Fruit fly (Drosophila melanogaster) whole organism, embryonic: ENCODE measurements around the gene Blos4.

Experiments used
- Bteb2 ChIP-seq: fragments of 200-800 bp; sonication (Bioruptor generic); optimal IDR thresholded peaks from 2 replicates; lab custom pipeline; 2016; ENCODE audit warnings: missing biosample characterization, missing genetic modification characterization
- CG12219 ChIP-seq: fragments of 200-800 bp; sonication (Bioruptor generic); optimal IDR thresholded peaks from 3 replicates; lab custom pipeline; 2018; ENCODE audit warnings: missing biosample characterization, mild to moderate bottlenecking, missing genetic modification characterization
- CG15011 ChIP-seq: fragments of 200-800 bp; sonication (Bioruptor generic); optimal IDR thresholded peaks from 3 replicates; lab custom pipeline; 2018; ENCODE audit warnings: missing biosample characterization, mild to moderate bottlenecking, missing genetic modification characterization
- CG1603 ChIP-seq: fragments of 200-800 bp; sonication (Bioruptor generic); optimal IDR thresholded peaks from 2 replicates; lab custom pipeline; 2019; ENCODE audit warnings: missing biosample characterization, mild to moderate bottlenecking, missing genetic modification characterization, moderate library complexity
- CG2129 ChIP-seq: fragments of 200-800 bp; sonication (Bioruptor generic); IDR thresholded peaks from 2 replicates; pipeline ENCODE4 v1.3.6; 2022; ENCODE audit warnings: missing biosample characterization, missing genetic modification characterization; ENCODE audit not compliant: partially characterized antibody
- CG3838 ChIP-seq: fragments of 200-800 bp; sonication (Bioruptor generic); optimal IDR thresholded peaks from 3 replicates; lab custom pipeline; 2016; ENCODE audit warnings: missing biosample characterization, missing genetic modification characterization
- CG4328 ChIP-seq: fragments of 200-800 bp; sonication (Bioruptor generic); optimal IDR thresholded peaks from 3 replicates; lab custom pipeline; 2017; ENCODE audit warnings: missing biosample characterization, missing genetic modification reagents, missing genetic modification characterization
- CG43689 ChIP-seq: fragments of 200-800 bp; sonication (Bioruptor generic); IDR thresholded peaks from 2 replicates; pipeline ENCODE4 v1.3.6; 2022; ENCODE audit warnings: missing biosample characterization, missing genetic modification characterization
- CG4617 ChIP-seq: fragments of 200-800 bp; sonication (Bioruptor generic); optimal IDR thresholded peaks from 3 replicates; lab custom pipeline; 2016; ENCODE audit warnings: missing biosample characterization, missing genetic modification characterization, borderline replicate concordance
- CG4854 ChIP-seq: fragments of 200-800 bp; sonication (Bioruptor generic); optimal IDR thresholded peaks from 2 replicates; lab custom pipeline; 2016; ENCODE audit warnings: missing biosample characterization, missing genetic modification characterization, inconsistent platforms
- CG6272 ChIP-seq: fragments of 200-800 bp; sonication (Bioruptor generic); IDR thresholded peaks from 2 replicates; pipeline ENCODE4 v1.3.6; 2022; ENCODE audit warnings: missing biosample characterization, missing genetic modification characterization
- CG6791 ChIP-seq: fragments of 200-800 bp; sonication (Bioruptor generic); IDR thresholded peaks from 3 replicates; pipeline ENCODE4 v1.3.6; 2022; ENCODE audit warnings: missing biosample characterization, missing genetic modification characterization; ENCODE audit not compliant: partially characterized antibody
- CG7839 ChIP-seq: fragments of 200-800 bp; sonication (Bioruptor generic); optimal IDR thresholded peaks from 3 replicates; lab custom pipeline; 2018; ENCODE audit warnings: missing biosample characterization, mild to moderate bottlenecking, missing genetic modification characterization, moderate library complexity
- CG8290 ChIP-seq, 3 experiments: fragments of 200-800 bp; sonication (Bioruptor generic); optimal IDR thresholded peaks; 2 replicates each; lab custom pipeline; 2016 to 2019; ENCODE audit warnings: missing biosample characterization in 3 of 3, missing genetic modification characterization in 3 of 3, mild to moderate bottlenecking in 2 of 3, moderate library complexity in 1 of 3
- CG8944 ChIP-seq: fragments of 200-800 bp; sonication (Bioruptor generic); optimal IDR thresholded peaks from 3 replicates; lab custom pipeline; 2016; ENCODE audit warnings: missing biosample characterization, missing genetic modification characterization
- CTCF ChIP-seq: fragments of 200-800 bp; sonication (Bioruptor generic); optimal IDR thresholded peaks from 2 replicates; lab custom pipeline; 2017; ENCODE audit warnings: missing biosample characterization, mild to moderate bottlenecking, missing genetic modification characterization, moderate library complexity
- CrebB ChIP-seq: fragments of 200-800 bp; sonication (Bioruptor generic); optimal IDR thresholded peaks from 3 replicates; lab custom pipeline; 2018; ENCODE audit warnings: missing biosample characterization, mild to moderate bottlenecking, missing genetic modification characterization
- D19B ChIP-seq: fragments of 200-800 bp; sonication (Bioruptor generic); optimal IDR thresholded peaks from 2 replicates; lab custom pipeline; 2017; ENCODE audit warnings: missing biosample characterization, mild to moderate bottlenecking, missing genetic modification characterization
- Dip3 ChIP-seq: fragments of 200-800 bp; sonication (Bioruptor generic); optimal IDR thresholded peaks from 3 replicates; lab custom pipeline; 2016; ENCODE audit warnings: missing biosample characterization, missing genetic modification characterization
- E2f1 ChIP-seq: fragments of 200-800 bp; sonication (Bioruptor generic); IDR thresholded peaks from 2 replicates; pipeline ENCODE4 v1.3.6; 2022; ENCODE audit warnings: missing biosample characterization, missing genetic modification characterization
- Eip74EF ChIP-seq, 2 experiments: fragments of 200-800 bp in 1 of 2; fragments of >200 bp in 1 of 2; sonication (Bioruptor generic) in 1 of 2; optimal IDR thresholded peaks; 2 replicates each; lab custom pipeline; 2017 to 2019; ENCODE audit warnings: missing biosample characterization in 2 of 2, missing genetic modification characterization in 2 of 2, mild to moderate bottlenecking in 1 of 2, moderate library complexity in 1 of 2
- H15 ChIP-seq: fragments of 200-800 bp; sonication (Bioruptor generic); IDR thresholded peaks from 3 replicates; pipeline ENCODE4 v1.3.6; 2022; ENCODE audit warnings: missing biosample characterization, missing genetic modification characterization
- HHEX ChIP-seq: fragments of 200-800 bp; sonication (Bioruptor generic); optimal IDR thresholded peaks from 3 replicates; lab custom pipeline; 2017; ENCODE audit warnings: missing biosample characterization, mild to moderate bottlenecking, missing genetic modification characterization, missing genetic modification reagents
- HLH3B ChIP-seq: fragments of 200-800 bp; sonication (Bioruptor generic); IDR thresholded peaks from 2 replicates; pipeline ENCODE4 v1.3.6; 2022; ENCODE audit warnings: missing biosample characterization, missing genetic modification characterization
- HmgD ChIP-seq: fragments of 200-800 bp; sonication (Bioruptor generic); optimal IDR thresholded peaks from 3 replicates; lab custom pipeline; 2016; ENCODE audit warnings: missing biosample characterization, missing genetic modification characterization
- Hr39 ChIP-seq: fragments of >200 bp; optimal IDR thresholded peaks from 2 replicates; lab custom pipeline; 2017
- Lhr ChIP-seq: fragments of 200-800 bp; sonication (Bioruptor generic); optimal IDR thresholded peaks from 3 replicates; lab custom pipeline; 2017; ENCODE audit warnings: mild to moderate bottlenecking, missing biosample characterization, missing genetic modification reagents, missing genetic modification characterization
- Optix ChIP-seq: fragments of 200-800 bp; sonication (Bioruptor generic); IDR thresholded peaks from 3 replicates; pipeline ENCODE4 v1.3.6; 2022; ENCODE audit warnings: missing biosample characterization, missing genetic modification characterization
- Sry-β ChIP-seq: fragments of 200-800 bp; sonication (Bioruptor generic); optimal IDR thresholded peaks from 2 replicates; lab custom pipeline; 2018; ENCODE audit warnings: missing biosample characterization, mild to moderate bottlenecking, missing genetic modification characterization, moderate library complexity
- TFAM ChIP-seq: fragments of 200-800 bp; sonication (Bioruptor generic); optimal IDR thresholded peaks from 2 replicates; lab custom pipeline; 2017; ENCODE audit warnings: missing biosample characterization, missing genetic modification characterization, inconsistent platforms
- ab ChIP-seq: fragments of 200-800 bp; sonication (Bioruptor generic); optimal IDR thresholded peaks from 2 replicates; lab custom pipeline; 2016; ENCODE audit warnings: missing biosample characterization, missing genetic modification characterization
- ash1 ChIP-seq: fragments of 200-800 bp; sonication (Bioruptor generic); optimal IDR thresholded peaks from 2 replicates; lab custom pipeline; 2018; ENCODE audit warnings: missing biosample characterization, mild to moderate bottlenecking, missing genetic modification characterization
- cad ChIP-seq: fragments of >200 bp; optimal IDR thresholded peaks from 2 replicates; lab custom pipeline; 2017; ENCODE audit warnings: missing biosample characterization, missing genetic modification characterization
- chif ChIP-seq, 2 experiments: fragments of 200-800 bp; sonication (Bioruptor generic); optimal IDR thresholded peaks; 3 replicates each; lab custom pipeline; 2016; ENCODE audit warnings: missing biosample characterization in 2 of 2, missing genetic modification characterization in 2 of 2
- da ChIP-seq: fragments of 200-800 bp; sonication (Bioruptor generic); optimal IDR thresholded peaks from 2 replicates; lab custom pipeline; 2016; ENCODE audit warnings: missing biosample characterization, missing genetic modification characterization
- fd3F ChIP-seq: fragments of 200-800 bp; sonication (Bioruptor generic); optimal IDR thresholded peaks from 2 replicates; lab custom pipeline; 2018; ENCODE audit warnings: missing biosample characterization, mild to moderate bottlenecking, missing genetic modification characterization, moderate library complexity
- gce ChIP-seq: fragments of 200-800 bp; sonication (Bioruptor generic); IDR thresholded peaks from 3 replicates; pipeline ENCODE4 v1.3.6; 2022; ENCODE audit warnings: missing biosample characterization, missing genetic modification characterization
- hkb ChIP-seq, 2 experiments: fragments of 200-800 bp in 1 of 2; fragments of >200 bp in 1 of 2; sonication (Bioruptor generic) in 1 of 2; IDR thresholded peaks in 1 of 2; optimal IDR thresholded peaks in 1 of 2; 2 replicates each; pipeline versions ENCODE4 v1.3.6 to Lab custom; 2017 to 2022; ENCODE audit warnings: missing biosample characterization in 1 of 2, missing genetic modification characterization in 1 of 2
- jumu ChIP-seq: fragments of 200-800 bp; sonication (Bioruptor generic); optimal IDR thresholded peaks from 3 replicates; lab custom pipeline; 2016; ENCODE audit warnings: missing biosample characterization, missing genetic modification characterization
- klu ChIP-seq: fragments of 200-800 bp; sonication (Bioruptor generic); IDR thresholded peaks from 2 replicates; pipeline ENCODE4 v1.3.6; 2022; ENCODE audit warnings: missing biosample characterization, missing genetic modification characterization
- lov ChIP-seq, 2 experiments: fragments of 200-800 bp in 1 of 2; fragments of >200 bp in 1 of 2; sonication (Bioruptor generic) in 1 of 2; IDR thresholded peaks in 1 of 2; optimal IDR thresholded peaks in 1 of 2; 2 replicates in 1 of 2; 3 replicates in 1 of 2; pipeline versions ENCODE4 v1.3.6 to Lab custom; 2017 to 2022; ENCODE audit warnings: missing biosample characterization in 1 of 2, missing genetic modification characterization in 1 of 2
- oc ChIP-seq: fragments of 200-800 bp; sonication (Bioruptor generic); optimal IDR thresholded peaks from 2 replicates; lab custom pipeline; 2018; ENCODE audit warnings: missing biosample characterization, mild to moderate bottlenecking, missing genetic modification characterization, moderate library complexity
- p53 ChIP-seq: fragments of 200-800 bp; sonication (Bioruptor generic); optimal IDR thresholded peaks from 2 replicates; lab custom pipeline; 2016; ENCODE audit warnings: missing biosample characterization, missing genetic modification characterization
- pfk ChIP-seq: fragments of 200-800 bp; sonication (Bioruptor generic); optimal IDR thresholded peaks from 2 replicates; lab custom pipeline; 2018; ENCODE audit warnings: missing biosample characterization, mild to moderate bottlenecking, missing genetic modification characterization, moderate library complexity
- row ChIP-seq: fragments of 200-800 bp; sonication (Bioruptor generic); IDR thresholded peaks from 3 replicates; pipeline ENCODE4 v1.3.6; 2022; ENCODE audit warnings: missing biosample characterization, missing genetic modification characterization
- scrt ChIP-seq: fragments of 200-800 bp; sonication (Bioruptor generic); optimal IDR thresholded peaks from 2 replicates; lab custom pipeline; 2018; ENCODE audit warnings: missing biosample characterization, mild to moderate bottlenecking, missing genetic modification characterization, moderate library complexity
- sqz ChIP-seq: fragments of 200-800 bp; sonication (Bioruptor generic); optimal IDR thresholded peaks from 3 replicates; lab custom pipeline; 2018; ENCODE audit warnings: missing biosample characterization, mild to moderate bottlenecking, missing genetic modification characterization
- ssp ChIP-seq: fragments of 200-800 bp; sonication (Bioruptor generic); IDR thresholded peaks from 2 replicates; pipeline ENCODE4 v1.3.6; 2022; ENCODE audit warnings: missing biosample characterization, missing genetic modification characterization
- zfh2 ChIP-seq: fragments of 200-800 bp; sonication (Bioruptor generic); optimal IDR thresholded peaks from 2 replicates; lab custom pipeline; 2016; ENCODE audit warnings: missing biosample characterization, missing genetic modification characterization

The Blos4 gene

dm6 chr3L:10866633-10867379 lies 12.1 kb upstream of the Blos4 start (continued):
- no peak for TF ChIP-seq CrebB (tag; lab: Kevin White, UChicago)
- TF ChIP-seq HmgD (GFP tag; lab: Kevin White, UChicago), result no peak
- no peak for TF ChIP-seq CG8290 (GFP tag; optimal IDR thresholded peaks at IDR 0.05; lab: Kevin White, UChicago)
- no peak for TF ChIP-seq CG8290 (tag; optimal IDR thresholded peaks at IDR 0.05; lab: Kevin White, UChicago)
- TF ChIP-seq CG2129 (GFP tag; lab: Robert Waterston, UW), result no peak
- no peak for TF ChIP-seq Sry-β (GFP tag; lab: Kevin White, UChicago)
- no peak; the same call in 1 of the 2 replicates for TF ChIP-seq CG43689 (GFP tag; lab: Robert Waterston, UW)
- no peak for TF ChIP-seq sqz (GFP tag; lab: Kevin White, UChicago)
- TF ChIP-seq chif (GFP tag; optimal IDR thresholded peaks at IDR 0.05; lab: Kevin White, UChicago), result peak in 1 of 2 experiments; percentile 39
- peak; percentile 26; the same call in 1 of the 2 replicates for TF ChIP-seq E2f1 (GFP tag; lab: Robert Waterston, UW)
- TF ChIP-seq zfh2 (GFP tag; lab: Kevin White, UChicago), result peak; percentile 51
- TF ChIP-seq klu (GFP tag; lab: Robert Waterston, UW), result no peak
- peak; percentile 18 for TF ChIP-seq jumu (GFP tag; lab: Kevin White, UChicago)
- TF ChIP-seq Eip74EF (GFP tag; optimal IDR thresholded peaks at IDR 0.05; lab: Kevin White, UChicago), result no peak
- no peak for TF ChIP-seq CG3838 (GFP tag; lab: Kevin White, UChicago)
- TF ChIP-seq lov (optimal IDR thresholded peaks at IDR 0.05; lab: Kevin White, UChicago), result no peak
- TF ChIP-seq lov (GFP tag; IDR thresholded peaks at IDR 0.05; lab: Robert Waterston, UW), result no peak
- TF ChIP-seq CTCF (GFP tag; lab: Kevin White, UChicago), result no peak
- no peak for TF ChIP-seq CG6791
- TF ChIP-seq oc (tag; lab: Kevin White, UChicago), result no peak
- no peak for TF ChIP-seq Bteb2 (GFP tag; lab: Kevin White, UChicago)
- no peak for TF ChIP-seq pfk (GFP tag; lab: Kevin White, UChicago)
- TF ChIP-seq HHEX (GFP tag; lab: Kevin White, UChicago), result peak; percentile 14
- peak; percentile 16 for TF ChIP-seq D19B
- peak; percentile 54 for TF ChIP-seq CG7839
- no peak for TF ChIP-seq CG12219
- TF ChIP-seq da (GFP tag; lab: Kevin White, UChicago), result no peak
- no peak for TF ChIP-seq scrt (GFP tag; lab: Kevin White, UChicago)
- TF ChIP-seq CG6272 (GFP tag; lab: Robert Waterston, UW), result no peak
- no peak for TF ChIP-seq p53 (GFP tag; lab: Kevin White, UChicago)
- no peak for TF ChIP-seq TFAM
- no peak for TF ChIP-seq CG1603 (tag; lab: Kevin White, UChicago)
- TF ChIP-seq hkb (optimal IDR thresholded peaks at IDR 0.05; lab: Kevin White, UChicago), result no peak
- TF ChIP-seq hkb (GFP tag; IDR thresholded peaks at IDR 0.05; lab: Robert Waterston, UW), result no peak; the same call in 1 of the 2 replicates
- TF ChIP-seq HLH3B (GFP tag; lab: Robert Waterston, UW), result no peak
- peak; percentile 56 for TF ChIP-seq row (GFP tag; lab: Robert Waterston, UW)
- TF ChIP-seq Dip3, result peak; percentile 55
- TF ChIP-seq Lhr (GFP tag; lab: Kevin White, UChicago), result no peak
- TF ChIP-seq Hr39, result no peak
- TF ChIP-seq CG4617 (GFP tag; lab: Kevin White, UChicago), result no peak
- TF ChIP-seq CG4328 (GFP tag; lab: Kevin White, UChicago), result no peak
- no peak for TF ChIP-seq gce (GFP tag; lab: Robert Waterston, UW)
- TF ChIP-seq Optix (GFP tag; lab: Robert Waterston, UW), result no peak
- no peak for TF ChIP-seq H15 (GFP tag; lab: Robert Waterston, UW)
- TF ChIP-seq CG4854 (GFP tag; lab: Kevin White, UChicago), result no peak
- no peak for TF ChIP-seq cad (GFP tag; lab: Kevin White, UChicago)
- no peak for TF ChIP-seq ash1 (GFP tag; lab: Kevin White, UChicago)
- TF ChIP-seq fd3F (GFP tag; lab: Kevin White, UChicago), result peak; percentile 23
- no peak for TF ChIP-seq ssp (GFP tag; lab: Robert Waterston, UW)
- no peak for TF ChIP-seq CG8944 (GFP tag; lab: Kevin White, UChicago)
- peak; percentile 43 for TF ChIP-seq CG15011 (GFP tag; lab: Kevin White, UChicago)
- TF ChIP-seq ab, result no peak
